Worm (Caenorhabditis elegans) whole organism, L3 larva: ENCODE measurements around the gene K08D10.14.
"Not testable (repeated sequence)": the region's sequence is repeated elsewhere in the genome, so short reads cannot be mapped to it uniquely, and the experiment has no call there.

Experiments used
- ceh-28 ChIP-seq: fragments of 150-350 bp; optimal IDR thresholded peaks from 2 replicates; lab custom pipeline; 2014; ENCODE audit warnings: missing biosample characterization, missing genetic modification reagents, missing genetic modification characterization
- mdl-1 ChIP-seq: fragments of 150-350 bp; optimal IDR thresholded peaks from 2 replicates; lab custom pipeline; 2014; ENCODE audit warnings: missing biosample characterization, missing genetic modification characterization
- nhr-77 ChIP-seq: fragments of 150-350 bp; optimal IDR thresholded peaks from 2 replicates; lab custom pipeline; 2014; ENCODE audit warnings: missing biosample characterization, missing genetic modification characterization
- snpc-4 ChIP-seq: fragments of 150-350 bp; optimal IDR thresholded peaks from 2 replicates; lab custom pipeline; 2014; ENCODE audit warnings: missing biosample characterization, missing genetic modification characterization

DNA sequence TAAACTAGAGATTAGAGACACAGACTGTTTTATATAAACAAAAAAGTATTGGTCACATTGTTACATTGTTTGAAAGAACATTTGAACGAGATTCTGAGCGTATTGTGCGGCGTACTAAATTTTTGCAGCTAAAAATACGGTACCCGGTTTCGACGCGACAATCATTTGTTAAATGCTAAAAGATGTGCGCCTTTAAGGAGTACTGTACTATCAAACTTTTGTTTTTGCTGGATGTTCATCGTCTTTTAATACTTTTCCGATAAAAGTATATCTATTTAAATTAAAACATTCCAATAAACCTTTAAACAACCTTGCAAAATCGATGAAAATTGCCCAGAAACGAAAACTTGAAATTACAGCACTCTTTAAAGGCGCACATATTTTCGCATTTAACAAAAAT is 42.0 kb downstream of the K08D10.14 start, which contains the start of gene K06B9.6:
- TF ChIP-seq snpc-4, nhr-77, mdl-1, ceh-28 (tag; lab: Kevin White, UChicago): not testable (repeated sequence)
